Worm (Caenorhabditis elegans) whole organism, L4 larva: ENCODE results near the gene K12H6.5.
A peak's percentile ranks its signal among the peaks of the same experiment; 100 is the strongest.

Source experiments
- F10B5.3 ChIP-seq: sonication (generic microtip); optimal IDR thresholded peaks from 2 replicates; lab custom pipeline; 2016; ENCODE audit warnings: mild to moderate bottlenecking, missing genetic modification characterization, missing compliant biosample characterization
- F26F4.8 ChIP-seq: fragments of 200-800 bp; sonication (Bioruptor generic); conservative IDR thresholded peaks from 2 replicates; pipeline ENCODE4 v1.3.6; 2022; ENCODE audit warnings: missing genetic modification characterization, missing compliant biosample characterization
- F37D6.2 ChIP-seq: sonication (generic microtip); optimal IDR thresholded peaks from 2 replicates; lab custom pipeline; 2016; ENCODE audit warnings: mild to moderate bottlenecking, missing genetic modification characterization, missing compliant biosample characterization
- F44E2.7 ChIP-seq: fragments of 200-800 bp; sonication (Bioruptor generic); IDR thresholded peaks from 2 replicates; pipeline ENCODE4 v2.1.2; 2022; ENCODE audit warnings: missing genetic modification characterization, missing compliant biosample characterization
- R02D3.7 ChIP-seq: fragments of 150-350 bp; sonication (generic microtip); optimal IDR thresholded peaks from 3 replicates; lab custom pipeline; 2014; ENCODE audit warnings: missing biosample characterization, missing genetic modification characterization
- T26A8.4 ChIP-seq: fragments of 200-800 bp; sonication (Bioruptor generic); IDR thresholded peaks from 2 replicates; pipeline ENCODE4 v1.3.6; 2022; ENCODE audit warnings: missing genetic modification characterization, missing compliant biosample characterization
- aly-2 ChIP-seq: sonication (generic microtip); optimal IDR thresholded peaks from 2 replicates; lab custom pipeline; 2018; ENCODE audit warnings: missing biosample characterization, missing genetic modification characterization
- attf-4 ChIP-seq: sonication (generic microtip); optimal IDR thresholded peaks from 3 replicates; lab custom pipeline; 2017; ENCODE audit warnings: missing biosample characterization, missing genetic modification characterization
- ces-1 ChIP-seq: fragments of 150-350 bp; sonication (generic microtip); optimal IDR thresholded peaks from 4 replicates; lab custom pipeline; 2014; ENCODE audit warnings: missing biosample characterization, missing genetic modification reagents, missing genetic modification characterization
- cey-2 ChIP-seq: sonication (generic microtip); optimal IDR thresholded peaks from 3 replicates; lab custom pipeline; 2017; ENCODE audit warnings: missing genetic modification characterization, mild to moderate bottlenecking, missing compliant biosample characterization, antibody characterized with exemption, borderline replicate concordance; ENCODE audit not compliant: insufficient read depth
- ctbp-1 ChIP-seq: fragments of 200-800 bp; sonication (Bioruptor generic); IDR thresholded peaks from 2 replicates; pipeline ENCODE4 v1.3.6; 2022; ENCODE audit warnings: missing genetic modification reagents, missing genetic modification characterization, missing compliant biosample characterization
- daf-16 ChIP-seq, 3 experiments: sonication (generic microtip); optimal IDR thresholded peaks; 2 replicates each; lab custom pipeline; 2016 to 2017; ENCODE audit warnings: missing genetic modification characterization in 3 of 3, missing genetic modification reagents in 3 of 3, mild to moderate bottlenecking in 2 of 3, missing compliant biosample characterization in 2 of 3, missing biosample characterization in 1 of 3, moderate library complexity in 1 of 3
- daf-19 ChIP-seq: fragments of 200-800 bp; sonication (Bioruptor generic); conservative IDR thresholded peaks from 2 replicates; pipeline ENCODE4 v1.3.6; 2022; ENCODE audit warnings: missing genetic modification characterization, missing compliant biosample characterization
- dmd-8 ChIP-seq: fragments of 200-800 bp; sonication (Bioruptor generic); IDR thresholded peaks from 2 replicates; pipeline ENCODE4 v1.3.6; 2022; ENCODE audit warnings: missing genetic modification characterization, missing compliant biosample characterization
- dmd-9 ChIP-seq: fragments of 200-800 bp; sonication (Bioruptor generic); IDR thresholded peaks from 2 replicates; pipeline ENCODE4 v1.3.6; 2022; ENCODE audit warnings: missing genetic modification reagents, missing genetic modification characterization, missing compliant biosample characterization
- egl-43 ChIP-seq: fragments of 200-800 bp; sonication (Bioruptor generic); IDR thresholded peaks from 2 replicates; pipeline ENCODE4 v1.3.6; 2022; ENCODE audit warnings: missing genetic modification reagents, missing genetic modification characterization, missing compliant biosample characterization
- fkh-10 ChIP-seq: fragments of 150-350 bp; optimal IDR thresholded peaks from 2 replicates; lab custom pipeline; 2014; ENCODE audit warnings: missing biosample characterization, missing genetic modification reagents, missing genetic modification characterization
- fos-1 ChIP-seq: fragments of 150-350 bp; optimal IDR thresholded peaks from 2 replicates; lab custom pipeline; 2014; ENCODE audit warnings: missing biosample characterization, missing genetic modification characterization
- gei-8 ChIP-seq: fragments of 200-800 bp; sonication (Bioruptor generic); optimal IDR thresholded peaks from 2 replicates; lab custom pipeline; 2018; ENCODE audit warnings: mild to moderate bottlenecking, missing genetic modification characterization, missing compliant biosample characterization
- hif-1 ChIP-seq, 2 experiments: sonication (generic microtip); optimal IDR thresholded peaks; 2 replicates each; lab custom pipeline; 2016 to 2017; ENCODE audit warnings: missing compliant biosample characterization in 2 of 2, missing genetic modification characterization in 2 of 2, missing genetic modification reagents in 2 of 2, missing genotype in 2 of 2, mild to moderate bottlenecking in 1 of 2
- hlh-11 ChIP-seq: fragments of 200-800 bp; sonication (Bioruptor generic); optimal IDR thresholded peaks from 2 replicates; lab custom pipeline; 2018; ENCODE audit warnings: mild to moderate bottlenecking, missing genetic modification characterization, missing compliant biosample characterization
- hlh-30 ChIP-seq: sonication (generic microtip); optimal IDR thresholded peaks from 2 replicates; lab custom pipeline; 2017; ENCODE audit warnings: antibody characterized with exemption, mild to moderate bottlenecking, missing genetic modification characterization, missing compliant biosample characterization; ENCODE audit not compliant: insufficient read depth
- lim-7 ChIP-seq: fragments of 200-800 bp; sonication (Bioruptor generic); IDR thresholded peaks from 2 replicates; pipeline ENCODE4 v1.3.6; 2022; ENCODE audit warnings: missing genetic modification characterization, missing compliant biosample characterization
- lin-13 ChIP-seq: fragments of 150-350 bp; optimal IDR thresholded peaks from 2 replicates; lab custom pipeline; 2014; ENCODE audit warnings: missing biosample characterization, missing genetic modification reagents, missing genetic modification characterization
- lin-29 ChIP-seq: fragments of 200-800 bp; sonication (Bioruptor generic); IDR thresholded peaks from 2 replicates; pipeline ENCODE4 v1.3.6; 2022; ENCODE audit warnings: missing genetic modification reagents, missing genetic modification characterization, missing compliant biosample characterization
- lin-38 ChIP-seq: fragments of 200-800 bp; sonication (Bioruptor generic); IDR thresholded peaks from 2 replicates; pipeline ENCODE4 v1.3.6; 2022; ENCODE audit warnings: missing genetic modification reagents, missing genetic modification characterization, missing compliant biosample characterization
- lir-3 ChIP-seq: sonication (generic microtip); optimal IDR thresholded peaks from 2 replicates; lab custom pipeline; 2016; ENCODE audit warnings: mild to moderate bottlenecking, missing genetic modification characterization, missing compliant biosample characterization
- lsy-2 ChIP-seq, 2 experiments: fragments of 150-350 bp in 1 of 2; sonication (generic microtip) in 1 of 2; optimal IDR thresholded peaks; 2 replicates each; lab custom pipeline; 2014 to 2017; ENCODE audit warnings: missing biosample characterization in 2 of 2, missing genetic modification characterization in 2 of 2
- madf-9 ChIP-seq: fragments of 200-800 bp; sonication (Bioruptor generic); conservative IDR thresholded peaks from 2 replicates; pipeline ENCODE4 v1.3.6; 2022; ENCODE audit warnings: missing genetic modification reagents, missing genetic modification characterization, missing compliant biosample characterization
- mxl-2 ChIP-seq: fragments of 200-800 bp; sonication (Bioruptor generic); conservative IDR thresholded peaks from 2 replicates; pipeline ENCODE4 v1.3.6; 2022; ENCODE audit warnings: missing genetic modification reagents, missing genetic modification characterization, missing compliant biosample characterization
- mxl-3 ChIP-seq: fragments of 200-800 bp; sonication (Bioruptor generic); optimal IDR thresholded peaks from 2 replicates; lab custom pipeline; 2018; ENCODE audit warnings: mild to moderate bottlenecking, missing genetic modification characterization, missing compliant biosample characterization
- nhr-10 ChIP-seq: fragments of 150-350 bp; optimal IDR thresholded peaks from 2 replicates; lab custom pipeline; 2014; ENCODE audit warnings: missing biosample characterization, missing genetic modification characterization
- nhr-102 ChIP-seq: sonication (generic microtip); optimal IDR thresholded peaks from 2 replicates; lab custom pipeline; 2016; ENCODE audit warnings: mild to moderate bottlenecking, missing genetic modification characterization, moderate library complexity, missing compliant biosample characterization
- nhr-11 ChIP-seq: fragments of 150-350 bp; optimal IDR thresholded peaks from 2 replicates; lab custom pipeline; 2014; ENCODE audit warnings: missing biosample characterization, missing genetic modification characterization
- nhr-111 ChIP-seq: fragments of 200-800 bp; sonication (Bioruptor generic); optimal IDR thresholded peaks from 2 replicates; lab custom pipeline; 2018; ENCODE audit warnings: mild to moderate bottlenecking, missing genetic modification characterization, missing compliant biosample characterization
- nhr-237 ChIP-seq: sonication (generic microtip); optimal IDR thresholded peaks from 2 replicates; lab custom pipeline; 2017; ENCODE audit warnings: missing biosample characterization, missing genetic modification characterization
- nhr-28 ChIP-seq: fragments of 150-350 bp; optimal IDR thresholded peaks from 2 replicates; lab custom pipeline; 2014; ENCODE audit warnings: missing biosample characterization, missing genetic modification characterization
- nhr-48 ChIP-seq: sonication (generic microtip); optimal IDR thresholded peaks from 2 replicates; lab custom pipeline; 2016; ENCODE audit warnings: mild to moderate bottlenecking, missing genetic modification characterization, missing compliant biosample characterization
- nhr-76 ChIP-seq: fragments of 150-350 bp; optimal IDR thresholded peaks from 2 replicates; lab custom pipeline; 2014; ENCODE audit warnings: missing biosample characterization, missing genetic modification characterization
- nhr-77 ChIP-seq: fragments of 150-350 bp; optimal IDR thresholded peaks from 2 replicates; lab custom pipeline; 2014; ENCODE audit warnings: missing biosample characterization, missing genetic modification characterization
- skn-1 ChIP-seq: fragments of 150-350 bp; optimal IDR thresholded peaks from 2 replicates; lab custom pipeline; 2014; ENCODE audit warnings: missing biosample characterization, missing genetic modification characterization
- snpc-1.2 ChIP-seq: fragments of 200-800 bp; sonication (Bioruptor generic); IDR thresholded peaks from 2 replicates; pipeline ENCODE4 v1.3.6; 2022; ENCODE audit warnings: missing genetic modification reagents, missing genetic modification characterization, missing compliant biosample characterization
- snpc-4 ChIP-seq: fragments of 150-350 bp; optimal IDR thresholded peaks from 2 replicates; lab custom pipeline; 2014; ENCODE audit warnings: missing biosample characterization, missing genetic modification characterization
- unc-62 ChIP-seq, 3 experiments: fragments of 150-350 bp in 1 of 3; sonication (generic microtip); optimal IDR thresholded peaks in 2 of 3; peaks in 1 of 3; 1 replicate in 1 of 3; 2 replicates in 2 of 3; lab custom pipeline; 2014 to 2017; ENCODE audit warnings: missing biosample characterization in 3 of 3, missing genetic modification characterization in 3 of 3, missing genetic modification reagents in 3 of 3, missing genotype in 1 of 3
- zag-1 ChIP-seq: fragments of 150-350 bp; optimal IDR thresholded peaks from 2 replicates; lab custom pipeline; 2014; ENCODE audit warnings: missing biosample characterization, missing genetic modification characterization
- zfp-3 ChIP-seq: fragments of 200-800 bp; sonication (Bioruptor generic); conservative IDR thresholded peaks from 2 replicates; pipeline ENCODE4 v1.3.6; 2022; ENCODE audit warnings: missing genetic modification reagents, missing genetic modification characterization, missing compliant biosample characterization
- zip-11 ChIP-seq: fragments of 200-800 bp; sonication (Bioruptor generic); IDR thresholded peaks from 2 replicates; pipeline ENCODE4 v1.3.6; 2022; ENCODE audit warnings: missing genetic modification characterization, missing compliant biosample characterization
- zip-2 ChIP-seq: fragments of 150-350 bp; optimal IDR thresholded peaks from 2 replicates; lab custom pipeline; 2014; ENCODE audit warnings: missing biosample characterization, missing genetic modification characterization
- ztf-11 ChIP-seq: fragments of 150-350 bp; optimal IDR thresholded peaks from 2 replicates; lab custom pipeline; 2014; ENCODE audit warnings: missing biosample characterization, missing genetic modification characterization
- ztf-7 ChIP-seq: fragments of 150-350 bp; optimal IDR thresholded peaks from 2 replicates; lab custom pipeline; 2014; ENCODE audit warnings: missing biosample characterization, missing genetic modification characterization

The K12H6.5 gene

DNA sequence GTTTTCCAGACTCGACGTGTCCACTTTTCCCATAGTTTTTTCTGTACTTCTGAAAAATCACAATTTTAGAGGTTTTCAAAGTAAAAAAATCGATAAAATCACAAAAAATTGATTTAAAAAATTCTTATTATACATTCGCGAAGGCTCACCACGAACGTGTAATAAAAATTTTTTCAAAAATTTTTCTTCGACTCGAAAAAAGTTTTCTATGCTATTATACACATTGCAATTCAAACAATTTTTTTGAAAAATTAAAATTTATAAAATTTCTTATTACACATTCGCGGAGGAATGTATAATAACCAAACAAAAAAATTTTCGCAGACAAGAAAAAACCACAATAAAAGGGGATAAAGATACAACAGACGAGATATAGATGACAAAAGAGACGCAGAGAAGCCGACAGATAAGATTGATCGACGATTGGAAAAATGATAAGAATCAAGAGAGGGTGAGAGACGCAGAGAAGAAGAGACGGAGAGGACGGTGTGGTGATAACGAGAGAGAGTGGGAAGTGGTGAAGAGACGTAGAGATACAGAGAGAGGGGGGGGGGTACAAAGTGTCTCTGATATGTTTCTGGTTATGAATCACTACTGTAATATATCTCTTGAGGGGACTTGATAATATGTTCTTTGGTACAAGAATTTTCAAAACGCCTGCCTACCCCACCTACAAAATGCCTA lies 25.3 kb downstream of the K12H6.5 start, which contains the start of gene nhr-119 (continued):
- peak; percentile 35; the same call in 1 of the 2 replicates for TF ChIP-seq lin-38 (GFP tag; lab: Robert Waterston, UW)
- TF ChIP-seq nhr-28: peak; percentile 91
- TF ChIP-seq mxl-3 (GFP tag; lab: Kevin White, UChicago): peak; percentile 89
- no peak for TF ChIP-seq R02D3.7 (tag; lab: Kevin White, UChicago)
- no peak for TF ChIP-seq nhr-237 (tag; lab: Kevin White, UChicago)
- no peak for TF ChIP-seq nhr-11 (tag; lab: Kevin White, UChicago)
- no peak for TF ChIP-seq zfp-3 (GFP tag; lab: Robert Waterston, UW)
- no peak for TF ChIP-seq daf-19 (GFP tag; lab: Robert Waterston, UW)
- peak; percentile 73 for TF ChIP-seq hlh-30 (tag; lab: Kevin White, UChicago)
- TF ChIP-seq F44E2.7 (GFP tag; lab: Robert Waterston, UW): no peak
- peak; percentile 93 for TF ChIP-seq nhr-48 (tag; lab: Kevin White, UChicago)
- no peak for TF ChIP-seq aly-2 (tag; lab: Kevin White, UChicago)
- TF ChIP-seq dmd-9 (GFP tag; lab: Robert Waterston, UW): no peak
- no peak for TF ChIP-seq egl-43 (GFP tag; lab: Robert Waterston, UW)
- no peak for TF ChIP-seq zag-1
- no peak for TF ChIP-seq zip-11 (GFP tag; lab: Robert Waterston, UW)
- no peak for TF ChIP-seq dmd-8 (GFP tag; lab: Robert Waterston, UW)
- TF ChIP-seq unc-62 (GFP tag; optimal IDR thresholded peaks at IDR 0.05 in 1 of 2; lab: Kevin White, UChicago): peak in 1 of 2 experiments; percentile 68
- TF ChIP-seq unc-62 (tag; optimal IDR thresholded peaks at IDR 0.05; lab: Kevin White, UChicago): no peak
- peak; percentile 51 for TF ChIP-seq cey-2
- no peak for TF ChIP-seq mxl-2 (GFP tag; lab: Robert Waterston, UW)
- no peak for TF ChIP-seq F26F4.8
- TF ChIP-seq attf-4 (tag; lab: Kevin White, UChicago): no peak
- no peak for TF ChIP-seq fkh-10 (GFP tag; lab: Kevin White, UChicago)
- TF ChIP-seq madf-9: no peak
- TF ChIP-seq ztf-7 (tag; lab: Kevin White, UChicago): no peak
- TF ChIP-seq nhr-102 (tag; lab: Kevin White, UChicago): peak; percentile 85
- TF ChIP-seq F37D6.2 (tag; lab: Kevin White, UChicago): no peak
- TF ChIP-seq snpc-1.2: no peak
- peak; percentile 93 for TF ChIP-seq hlh-11 (tag; lab: Kevin White, UChicago)
- no peak for TF ChIP-seq ztf-11
- peak; percentile 45 for TF ChIP-seq nhr-77 (tag; lab: Kevin White, UChicago)
- TF ChIP-seq T26A8.4: peak; percentile 74
- peak in 1 of 2 experiments; percentile 15 for TF ChIP-seq daf-16 (GFP tag; optimal IDR thresholded peaks at IDR 0.05; lab: Kevin White, UChicago)
- peak; percentile 37 for TF ChIP-seq daf-16 (tag; optimal IDR thresholded peaks at IDR 0.05; lab: Kevin White, UChicago)
- no peak for TF ChIP-seq ces-1 (GFP tag; lab: Kevin White, UChicago)
- TF ChIP-seq ctbp-1 (GFP tag; lab: Robert Waterston, UW): no peak
- no peak for TF ChIP-seq lin-29 (GFP tag; lab: Robert Waterston, UW)
- peak in 1 of 2 experiments; percentile 76 for TF ChIP-seq lsy-2 (tag; optimal IDR thresholded peaks at IDR 0.05; lab: Kevin White, UChicago)
- peak; percentile 38 for TF ChIP-seq fos-1 (tag; lab: Kevin White, UChicago)
- TF ChIP-seq lim-7: no peak
- no peak for TF ChIP-seq nhr-76 (tag; lab: Kevin White, UChicago)
- no peak for TF ChIP-seq skn-1
- no peak for TF ChIP-seq nhr-111 (GFP tag; lab: Kevin White, UChicago)
- no peak for TF ChIP-seq F10B5.3
- TF ChIP-seq lir-3 (tag; lab: Kevin White, UChicago): no peak
- TF ChIP-seq zip-2: no peak
- TF ChIP-seq lin-13 (GFP tag; lab: Kevin White, UChicago): peak; percentile 6
- TF ChIP-seq hif-1 (tag; optimal IDR thresholded peaks at IDR 0.05; lab: Kevin White, UChicago): peak in 1 of 2 experiments; percentile 14
- peak; percentile 8 for TF ChIP-seq nhr-10 (tag; lab: Kevin White, UChicago)
- no peak for TF ChIP-seq gei-8 (GFP tag; lab: Kevin White, UChicago)
- TF ChIP-seq snpc-4 (tag; lab: Kevin White, UChicago): no peak
